Worm (Caenorhabditis elegans): Measurements from ENCODE around the gene smim-14.

ce11 chrIII:3486055-3486454 lies 16.5 kb upstream of the smim-14 start:
- TF ChIP-seq ztf-11 (tag; optimal IDR thresholded peaks at IDR 0.05) (no peak), ama-1 (optimal IDR thresholded peaks at IDR 0.05) (no peak)

Data from whole organism, L3 larva.